Fruit fly (Drosophila melanogaster) whole organism, embryonic: ENCODE measurements around the gene CG15529.
A peak's percentile ranks its signal among the peaks of the same experiment; 100 is the strongest.

Experiments used
- CG10267 ChIP-seq: fragments of 200-800 bp; sonication (Bioruptor generic); optimal IDR thresholded peaks from 2 replicates; lab custom pipeline; 2018; ENCODE audit warnings: missing biosample characterization, mild to moderate bottlenecking, missing genetic modification characterization, moderate library complexity
- CG11093 ChIP-seq: fragments of 200-800 bp; sonication (Bioruptor generic); IDR thresholded peaks from 3 replicates; pipeline ENCODE4 v1.3.6; 2022; ENCODE audit warnings: missing biosample characterization, missing genetic modification characterization
- CG11398 ChIP-seq: fragments of 200-800 bp; sonication (Bioruptor generic); optimal IDR thresholded peaks from 2 replicates; lab custom pipeline; 2016; ENCODE audit warnings: missing biosample characterization, missing genetic modification characterization
- CG11723 ChIP-seq: fragments of 200-800 bp; sonication (Bioruptor generic); optimal IDR thresholded peaks from 2 replicates; lab custom pipeline; 2017; ENCODE audit warnings: missing biosample characterization, mild to moderate bottlenecking, missing genetic modification characterization
- CG12299 ChIP-seq: fragments of 200-800 bp; sonication (Bioruptor generic); optimal IDR thresholded peaks from 2 replicates; lab custom pipeline; 2018; ENCODE audit warnings: missing biosample characterization, mild to moderate bottlenecking, missing genetic modification characterization
- CG15601 ChIP-seq: fragments of 200-800 bp; sonication (Bioruptor generic); optimal IDR thresholded peaks from 3 replicates; lab custom pipeline; 2019; ENCODE audit warnings: missing biosample characterization, mild to moderate bottlenecking, missing genetic modification characterization, moderate library complexity
- CG30403 ChIP-seq: fragments of 200-800 bp; sonication (Bioruptor generic); optimal IDR thresholded peaks from 3 replicates; lab custom pipeline; 2016; ENCODE audit warnings: missing biosample characterization, missing genetic modification characterization
- CG31441 ChIP-seq: fragments of 200-800 bp; sonication (Bioruptor generic); IDR thresholded peaks from 2 replicates; pipeline ENCODE4 v1.3.6; 2022; ENCODE audit warnings: missing biosample characterization, missing genetic modification characterization
- CG32767 ChIP-seq: fragments of 200-800 bp; sonication (Bioruptor generic); IDR thresholded peaks from 2 replicates; pipeline ENCODE4 v1.3.6; 2022; ENCODE audit warnings: missing biosample characterization, missing genetic modification characterization
- CG34224 ChIP-seq: fragments of 200-800 bp; sonication (Bioruptor generic); IDR thresholded peaks from 3 replicates; pipeline ENCODE4 v1.3.6; 2022; ENCODE audit warnings: missing biosample characterization, missing genetic modification characterization; ENCODE audit not compliant: partially characterized antibody
- CG34422 ChIP-seq: fragments of 200-800 bp; sonication (Bioruptor generic); IDR thresholded peaks from 3 replicates; pipeline ENCODE4 v1.3.6; 2022; ENCODE audit warnings: missing biosample characterization, missing genetic modification characterization
- CG4282 ChIP-seq: fragments of 200-800 bp; sonication (Bioruptor generic); optimal IDR thresholded peaks from 2 replicates; lab custom pipeline; 2016; ENCODE audit warnings: missing biosample characterization, missing genetic modification characterization
- CG4424 ChIP-seq: fragments of 200-800 bp; sonication (Bioruptor generic); optimal IDR thresholded peaks from 3 replicates; lab custom pipeline; 2016; ENCODE audit warnings: missing biosample characterization, missing genetic modification characterization
- CG6791 ChIP-seq: fragments of 200-800 bp; sonication (Bioruptor generic); IDR thresholded peaks from 3 replicates; pipeline ENCODE4 v1.3.6; 2022; ENCODE audit warnings: missing biosample characterization, missing genetic modification characterization; ENCODE audit not compliant: partially characterized antibody
- CG7271 ChIP-seq: fragments of 200-800 bp; sonication (Bioruptor generic); optimal IDR thresholded peaks from 2 replicates; lab custom pipeline; 2018; ENCODE audit warnings: missing biosample characterization, mild to moderate bottlenecking, missing genetic modification characterization, moderate library complexity
- CG7839 ChIP-seq: fragments of 200-800 bp; sonication (Bioruptor generic); optimal IDR thresholded peaks from 3 replicates; lab custom pipeline; 2018; ENCODE audit warnings: missing biosample characterization, mild to moderate bottlenecking, missing genetic modification characterization, moderate library complexity
- CG8089 ChIP-seq: fragments of 200-800 bp; sonication (Bioruptor generic); optimal IDR thresholded peaks from 3 replicates; lab custom pipeline; 2016; ENCODE audit warnings: missing biosample characterization, missing genetic modification characterization
- CG9609 ChIP-seq: fragments of 200-800 bp; sonication (Bioruptor generic); optimal IDR thresholded peaks from 3 replicates; lab custom pipeline; 2016; ENCODE audit warnings: missing biosample characterization, missing genetic modification characterization
- CG9797 ChIP-seq: fragments of 200-800 bp; sonication (Bioruptor generic); optimal IDR thresholded peaks from 3 replicates; lab custom pipeline; 2018; ENCODE audit warnings: missing biosample characterization, mild to moderate bottlenecking, missing genetic modification characterization
- CG9817 ChIP-seq: fragments of 200-800 bp; sonication (Bioruptor generic); optimal IDR thresholded peaks from 2 replicates; lab custom pipeline; 2018; ENCODE audit warnings: missing biosample characterization, mild to moderate bottlenecking, missing genetic modification characterization, moderate library complexity
- D19A ChIP-seq: fragments of 200-800 bp; optimal IDR thresholded peaks from 3 replicates; lab custom pipeline; 2019; ENCODE audit warnings: missing biosample characterization, mild to moderate bottlenecking, missing genetic modification characterization, moderate library complexity
- MESR4 ChIP-seq: fragments of 200-800 bp; sonication (Bioruptor generic); optimal IDR thresholded peaks from 2 replicates; lab custom pipeline; 2018; ENCODE audit warnings: missing biosample characterization, mild to moderate bottlenecking, missing genetic modification characterization, moderate library complexity
- Opbp ChIP-seq: fragments of 200-800 bp; sonication (Bioruptor generic); IDR thresholded peaks from 3 replicates; pipeline ENCODE4 v1.3.6; 2022; ENCODE audit warnings: missing biosample characterization, missing genetic modification characterization; ENCODE audit not compliant: partially characterized antibody
- Poxn ChIP-seq: fragments of 200-800 bp; sonication (Bioruptor generic); IDR thresholded peaks from 2 replicates; pipeline ENCODE4 v1.3.6; 2022; ENCODE audit warnings: missing biosample characterization, missing genetic modification characterization
- Sry-β ChIP-seq: fragments of 200-800 bp; sonication (Bioruptor generic); optimal IDR thresholded peaks from 2 replicates; lab custom pipeline; 2018; ENCODE audit warnings: missing biosample characterization, mild to moderate bottlenecking, missing genetic modification characterization, moderate library complexity
- Taf1 ChIP-seq: fragments of 200-800 bp; sonication (Bioruptor generic); IDR thresholded peaks from 2 replicates; pipeline ENCODE4 v1.3.6; 2022; ENCODE audit warnings: missing biosample characterization, missing genetic modification characterization
- az2 ChIP-seq: fragments of 200-800 bp; sonication (Bioruptor generic); optimal IDR thresholded peaks from 3 replicates; lab custom pipeline; 2016; ENCODE audit warnings: missing biosample characterization, missing genetic modification characterization
- bcd ChIP-seq: fragments of 200-800 bp; sonication (Bioruptor generic); optimal IDR thresholded peaks from 2 replicates; lab custom pipeline; 2017; ENCODE audit warnings: missing biosample characterization, mild to moderate bottlenecking, missing genetic modification characterization
- bigmax ChIP-seq: fragments of 200-800 bp; sonication (Bioruptor generic); optimal IDR thresholded peaks from 2 replicates; lab custom pipeline; 2018; ENCODE audit warnings: missing biosample characterization, mild to moderate bottlenecking, missing genetic modification characterization
- cad ChIP-seq: fragments of >200 bp; optimal IDR thresholded peaks from 2 replicates; lab custom pipeline; 2017; ENCODE audit warnings: missing biosample characterization, missing genetic modification characterization
- chinmo ChIP-seq: fragments of 200-800 bp; sonication (Bioruptor generic); IDR thresholded peaks from 4 replicates; pipeline ENCODE4 v1.3.6; 2022; ENCODE audit warnings: missing biosample characterization, missing genetic modification characterization; ENCODE audit not compliant: partially characterized antibody
- chn ChIP-seq: fragments of 200-800 bp; sonication (Bioruptor generic); optimal IDR thresholded peaks from 2 replicates; lab custom pipeline; 2016; ENCODE audit warnings: missing biosample characterization, missing genetic modification characterization
- dan ChIP-seq: fragments of 200-800 bp; sonication (Bioruptor generic); IDR thresholded peaks from 2 replicates; pipeline ENCODE4 v1.3.6; 2022; ENCODE audit warnings: missing biosample characterization, missing genetic modification characterization
- exex ChIP-seq: fragments of 200-800 bp; sonication (Bioruptor generic); optimal IDR thresholded peaks from 4 replicates; lab custom pipeline; 2018; ENCODE audit warnings: missing biosample characterization, mild to moderate bottlenecking, missing genetic modification characterization, moderate library complexity
- gcm ChIP-seq: fragments of 200-800 bp; sonication (Bioruptor generic); optimal IDR thresholded peaks from 2 replicates; lab custom pipeline; 2019; ENCODE audit warnings: missing biosample characterization, mild to moderate bottlenecking, missing genetic modification characterization, moderate library complexity
- gem ChIP-seq: fragments of 200-800 bp; sonication (Bioruptor generic); optimal IDR thresholded peaks from 2 replicates; lab custom pipeline; 2019; ENCODE audit warnings: missing biosample characterization, mild to moderate bottlenecking, missing genetic modification characterization, moderate library complexity
- grau ChIP-seq: fragments of 200-800 bp; optimal IDR thresholded peaks from 3 replicates; lab custom pipeline; 2019; ENCODE audit warnings: missing biosample characterization, mild to moderate bottlenecking, missing genetic modification characterization, moderate library complexity
- grn ChIP-seq: fragments of 200-800 bp; sonication (Bioruptor generic); optimal IDR thresholded peaks from 3 replicates; lab custom pipeline; 2017; ENCODE audit warnings: missing biosample characterization, missing genetic modification characterization
- gsb-n ChIP-seq: fragments of 200-800 bp; sonication (Bioruptor generic); optimal IDR thresholded peaks from 3 replicates; lab custom pipeline; 2018; ENCODE audit warnings: missing biosample characterization, mild to moderate bottlenecking, missing genetic modification characterization
- ken ChIP-seq: fragments of 200-800 bp; sonication (Bioruptor generic); IDR thresholded peaks from 3 replicates; pipeline ENCODE4 v1.3.6; 2022; ENCODE audit warnings: missing biosample characterization, missing genetic modification characterization
- luna ChIP-seq: fragments of 200-800 bp; sonication (Bioruptor generic); optimal IDR thresholded peaks from 2 replicates; lab custom pipeline; 2016; ENCODE audit warnings: missing biosample characterization, missing genetic modification characterization
- pfk ChIP-seq: fragments of 200-800 bp; sonication (Bioruptor generic); optimal IDR thresholded peaks from 2 replicates; lab custom pipeline; 2018; ENCODE audit warnings: missing biosample characterization, mild to moderate bottlenecking, missing genetic modification characterization, moderate library complexity
- rib ChIP-seq: fragments of 200-800 bp; sonication (Bioruptor generic); IDR thresholded peaks from 2 replicates; pipeline ENCODE4 v1.3.6; 2022; ENCODE audit warnings: missing biosample characterization, missing genetic modification characterization
- run ChIP-seq: fragments of 200-800 bp; sonication (Bioruptor generic); optimal IDR thresholded peaks from 3 replicates; lab custom pipeline; 2018; ENCODE audit warnings: missing biosample characterization, mild to moderate bottlenecking, missing genetic modification characterization
- scrt ChIP-seq: fragments of 200-800 bp; sonication (Bioruptor generic); optimal IDR thresholded peaks from 2 replicates; lab custom pipeline; 2018; ENCODE audit warnings: missing biosample characterization, mild to moderate bottlenecking, missing genetic modification characterization, moderate library complexity
- sens ChIP-seq: fragments of 200-800 bp; sonication (Bioruptor generic); peaks from one replicate; lab custom pipeline; 2016; ENCODE audit warnings: missing biosample characterization, missing genetic modification characterization
- slou ChIP-seq: fragments of 200-800 bp; sonication (Bioruptor generic); optimal IDR thresholded peaks from 3 replicates; lab custom pipeline; 2016; ENCODE audit warnings: missing biosample characterization, missing genetic modification characterization
- sr ChIP-seq: fragments of 200-800 bp; sonication (Bioruptor generic); IDR thresholded peaks from 3 replicates; pipeline ENCODE4 v1.3.6; 2022; ENCODE audit warnings: missing biosample characterization, missing genetic modification characterization
- stwl ChIP-seq: fragments of 200-800 bp; sonication (Bioruptor generic); optimal IDR thresholded peaks from 3 replicates; lab custom pipeline; 2018; ENCODE audit warnings: missing biosample characterization, mild to moderate bottlenecking, missing genetic modification characterization, moderate library complexity
- tx ChIP-seq: fragments of 200-800 bp; sonication (Bioruptor generic); optimal IDR thresholded peaks from 2 replicates; lab custom pipeline; 2016; ENCODE audit warnings: missing biosample characterization, missing genetic modification characterization
- wek ChIP-seq: fragments of 200-800 bp; sonication (Bioruptor generic); optimal IDR thresholded peaks from 3 replicates; lab custom pipeline; 2018; ENCODE audit warnings: missing biosample characterization, mild to moderate bottlenecking, missing genetic modification characterization, moderate library complexity
- zen ChIP-seq: fragments of 200-800 bp; sonication (Bioruptor generic); optimal IDR thresholded peaks from 3 replicates; lab custom pipeline; 2018; ENCODE audit warnings: missing biosample characterization, mild to moderate bottlenecking, missing genetic modification characterization, moderate library complexity

Gene CG15529

DNA sequence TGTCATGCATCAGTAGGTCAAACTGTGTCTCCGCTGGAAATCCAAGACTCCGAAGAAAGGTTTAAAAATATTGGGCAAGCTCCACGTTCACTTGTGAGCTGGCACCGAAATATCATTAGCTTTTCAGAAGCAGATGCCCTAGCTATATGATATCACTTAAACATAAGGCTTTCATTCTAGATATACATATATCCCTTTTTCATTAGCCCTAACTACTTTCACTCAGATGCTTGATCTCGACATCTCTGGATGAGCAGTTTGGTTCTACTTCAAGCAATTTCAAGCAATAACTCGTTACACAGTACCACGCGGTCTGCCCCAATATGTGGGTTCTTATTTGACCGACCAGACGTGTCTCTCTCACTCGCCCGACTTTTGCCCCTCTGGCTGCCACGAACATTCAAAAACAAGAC is 39.6 kb downstream of the CG15529 start (continued):
- TF ChIP-seq chinmo (GFP tag; lab: Robert Waterston, UW) (no peak), CG6791 (GFP tag; lab: Robert Waterston, UW) (no peak), exex (tag; lab: Kevin White, UChicago) (no peak), MESR4 (no peak), CG9797 (no peak), CG30403 (peak; percentile 53), CG34422 (no peak), run (tag; lab: Kevin White, UChicago) (no peak), CG11093 (GFP tag; lab: Robert Waterston, UW) (no peak), slou (GFP tag; lab: Kevin White, UChicago) (peak; percentile 38), CG7839 (tag; lab: Kevin White, UChicago) (peak; percentile 73), Sry-β (GFP tag; lab: Kevin White, UChicago) (no peak), gem (tag; lab: Kevin White, UChicago) (peak; percentile 61), rib (GFP tag; lab: Robert Waterston, UW) (no peak), gsb-n (tag; lab: Kevin White, UChicago) (peak; percentile 27), CG9609 (GFP tag; lab: Kevin White, UChicago) (peak; percentile 48), CG4424 (peak; percentile 37), CG8089 (GFP tag; lab: Kevin White, UChicago) (peak; percentile 16), wek (GFP tag; lab: Kevin White, UChicago) (no peak), dan (no peak), cad (GFP tag; lab: Kevin White, UChicago) (no peak), ken (GFP tag; lab: Robert Waterston, UW) (no peak), zen (tag; lab: Kevin White, UChicago) (no peak), luna (GFP tag; lab: Kevin White, UChicago) (no peak), sens (GFP tag; lab: Kevin White, UChicago) (peak; percentile 94), CG4282 (GFP tag; lab: Kevin White, UChicago) (no peak), CG34224 (GFP tag; lab: Robert Waterston, UW) (no peak), CG11398 (GFP tag; lab: Kevin White, UChicago) (no peak), Taf1 (GFP tag; lab: Robert Waterston, UW) (no peak), az2 (GFP tag; lab: Kevin White, UChicago) (peak; percentile 34), bcd (peak; percentile 56), gcm (GFP tag; lab: Kevin White, UChicago) (no peak), grn (no peak), CG32767 (GFP tag; lab: Robert Waterston, UW) (no peak), CG15601 (tag; lab: Kevin White, UChicago) (peak; percentile 26), CG7271 (no peak), chn (GFP tag; lab: Kevin White, UChicago) (peak; percentile 25), grau (tag; lab: Kevin White, UChicago) (peak; percentile 53), Poxn (no peak), tx (GFP tag; lab: Kevin White, UChicago) (peak; percentile 35), CG9817 (tag; lab: Kevin White, UChicago) (no peak), scrt (no peak), pfk (GFP tag; lab: Kevin White, UChicago) (no peak), CG10267 (tag; lab: Kevin White, UChicago) (peak; percentile 5), stwl (tag; lab: Kevin White, UChicago) (no peak), CG31441 (GFP tag; lab: Robert Waterston, UW) (peak; percentile 45; the same call in 1 of the 2 replicates), bigmax (GFP tag; lab: Kevin White, UChicago) (no peak), CG12299 (tag; lab: Kevin White, UChicago) (no peak), Opbp (GFP tag; lab: Robert Waterston, UW) (no peak), sr (GFP tag; lab: Robert Waterston, UW) (no peak), CG11723 (GFP tag; lab: Kevin White, UChicago) (no peak), D19A (tag; lab: Kevin White, UChicago) (no peak)
